Worm (Caenorhabditis elegans) whole organism, L3 larva: ENCODE results near the gene C02F12.5.

Experiments used
- R02D3.7 ChIP-seq: fragments of 150-350 bp; optimal IDR thresholded peaks from 2 replicates; lab custom pipeline; 2014; ENCODE audit warnings: missing biosample characterization, missing genetic modification characterization
- ZK546.5 ChIP-seq: sonication (generic microtip); optimal IDR thresholded peaks from 2 replicates; lab custom pipeline; 2017; ENCODE audit warnings: missing biosample characterization, missing genetic modification characterization
- ceh-16 ChIP-seq: sonication (generic microtip); optimal IDR thresholded peaks from 2 replicates; lab custom pipeline; 2017; ENCODE audit warnings: missing biosample characterization, missing genetic modification characterization
- ceh-28 ChIP-seq: fragments of 150-350 bp; optimal IDR thresholded peaks from 2 replicates; lab custom pipeline; 2014; ENCODE audit warnings: missing biosample characterization, missing genetic modification reagents, missing genetic modification characterization
- daf-12 ChIP-seq: fragments of 150-350 bp; optimal IDR thresholded peaks from 2 replicates; lab custom pipeline; 2014; ENCODE audit warnings: missing biosample characterization, missing genetic modification reagents, missing genetic modification characterization
- elt-3 ChIP-seq, 3 experiments: fragments of 150-350 bp in 1 of 3; sonication (generic microtip) in 2 of 3; optimal IDR thresholded peaks; 2 replicates in 2 of 3; 4 replicates in 1 of 3; lab custom pipeline; 2014 to 2017; ENCODE audit warnings: missing biosample characterization in 3 of 3, missing genetic modification characterization in 3 of 3
- nhr-23 ChIP-seq: fragments of 150-350 bp; optimal IDR thresholded peaks from 2 replicates; lab custom pipeline; 2014; ENCODE audit warnings: missing biosample characterization, missing genetic modification reagents, missing genetic modification characterization
- skn-1 ChIP-seq: fragments of 150-350 bp; optimal IDR thresholded peaks from 2 replicates; lab custom pipeline; 2014; ENCODE audit warnings: missing biosample characterization, missing genetic modification characterization
- snpc-4 ChIP-seq: fragments of 150-350 bp; optimal IDR thresholded peaks from 2 replicates; lab custom pipeline; 2014; ENCODE audit warnings: missing biosample characterization, missing genetic modification characterization
- unc-62 ChIP-seq: fragments of 150-350 bp; sonication (generic microtip); optimal IDR thresholded peaks from 4 replicates; lab custom pipeline; 2014; ENCODE audit warnings: missing biosample characterization, missing genetic modification reagents, missing genetic modification characterization

C02F12.5 gene

ce11 chrX:3623162-3623561 is 48.7 kb downstream of the C02F12.5 start, which contains the start of gene C18B2.2:
Gene C18B2.2 (plus strand): TSS chrX:3623462.
- TF ChIP-seq elt-3 (tag; optimal IDR thresholded peaks at IDR 0.05; lab: Kevin White, UChicago) (no peak), ceh-16 (tag; lab: Kevin White, UChicago) (no peak), R02D3.7 (no peak), ZK546.5 (tag; lab: Kevin White, UChicago) (no peak), skn-1 (tag; lab: Kevin White, UChicago) (no peak), daf-12 (no peak), nhr-23 (tag; lab: Kevin White, UChicago) (no peak), ceh-28 (tag; lab: Kevin White, UChicago) (no peak), unc-62 (no peak), snpc-4 (tag; lab: Kevin White, UChicago) (no peak)
